Worm (Caenorhabditis elegans) whole organism, mixed stage, embryonic: Measurements from ENCODE around the gene mig-17.

ENCODE experiments used
- cnd-1 ChIP-seq: fragments of 200-800 bp; sonication (Bioruptor generic); optimal IDR thresholded peaks from 2 replicates; lab custom pipeline; 2018; ENCODE audit warnings: mild to moderate bottlenecking, missing genetic modification characterization, missing compliant biosample characterization
- elt-1 ChIP-seq: sonication (generic microtip); optimal IDR thresholded peaks from 2 replicates; lab custom pipeline; 2017; ENCODE audit warnings: missing genetic modification characterization, mild to moderate bottlenecking, missing compliant biosample characterization, antibody characterized with exemption, moderate library complexity, borderline replicate concordance; ENCODE audit not compliant: insufficient read depth
- lin-13 ChIP-seq: fragments of 150-350 bp; optimal IDR thresholded peaks from 2 replicates; lab custom pipeline; 2014; ENCODE audit warnings: missing biosample characterization, missing genetic modification characterization
- lsy-2 ChIP-seq: fragments of 150-350 bp; optimal IDR thresholded peaks from 2 replicates; lab custom pipeline; 2014; ENCODE audit warnings: missing biosample characterization, missing genetic modification characterization
- mls-2 ChIP-seq: sonication (generic microtip); optimal IDR thresholded peaks from 2 replicates; lab custom pipeline; 2016; ENCODE audit warnings: mild to moderate bottlenecking, missing genetic modification characterization, moderate library complexity, missing compliant biosample characterization
- nhr-12 ChIP-seq: fragments of 150-350 bp; optimal IDR thresholded peaks from 2 replicates; lab custom pipeline; 2014; ENCODE audit warnings: missing biosample characterization, missing genetic modification characterization
- nhr-237 ChIP-seq: fragments of 150-350 bp; optimal IDR thresholded peaks from 2 replicates; lab custom pipeline; 2014; ENCODE audit warnings: missing biosample characterization, missing genetic modification characterization
- snpc-4 ChIP-seq: fragments of 150-350 bp; optimal IDR thresholded peaks from 2 replicates; lab custom pipeline; 2014; ENCODE audit warnings: missing biosample characterization, missing genetic modification characterization
- ztf-11 ChIP-seq: fragments of 150-350 bp; optimal IDR thresholded peaks from 2 replicates; lab custom pipeline; 2014; ENCODE audit warnings: missing biosample characterization, missing genetic modification characterization

DNA sequence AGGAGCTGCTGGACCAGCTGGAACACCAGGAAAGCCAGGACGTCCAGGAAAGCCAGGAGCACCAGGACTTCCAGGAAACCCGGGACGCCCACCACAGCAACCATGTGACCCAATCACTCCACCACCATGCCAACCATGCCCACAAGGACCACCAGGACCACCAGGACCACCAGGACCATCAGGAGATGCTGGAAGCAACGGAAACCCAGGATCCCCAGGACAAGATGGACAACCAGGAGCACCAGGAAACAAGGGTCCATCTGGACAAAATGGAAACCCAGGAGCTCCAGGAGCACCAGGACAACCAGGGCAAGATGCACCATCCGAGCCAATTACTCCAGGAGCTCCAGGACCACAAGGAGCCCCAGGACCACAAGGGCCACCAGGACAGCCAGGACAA lies 37.9 kb downstream of the mig-17 start:
- TF ChIP-seq ztf-11 (tag; lab: Kevin White, UChicago) (no peak), lsy-2 (tag; lab: Kevin White, UChicago) (no peak), snpc-4 (tag; lab: Kevin White, UChicago) (no peak), nhr-237 (tag; lab: Kevin White, UChicago) (no peak), elt-1 (no peak), nhr-12 (tag; lab: Kevin White, UChicago) (no peak), lin-13 (tag; lab: Kevin White, UChicago) (no peak), cnd-1 (tag; lab: Kevin White, UChicago) (no peak), mls-2 (tag; lab: Kevin White, UChicago) (no peak)
